Worm (Caenorhabditis elegans) whole organism, mixed stage, embryonic: Measurements from ENCODE around the gene ssu-1.

Experiments
- M03D4.4 ChIP-seq: sonication (generic microtip); optimal IDR thresholded peaks from 2 replicates; lab custom pipeline; 2017; ENCODE audit warnings: mild to moderate bottlenecking, missing genetic modification characterization, missing compliant biosample characterization
- bed-3 ChIP-seq: fragments of 200-800 bp; sonication (Bioruptor generic); optimal IDR thresholded peaks from 3 replicates; lab custom pipeline; 2018; ENCODE audit warnings: mild to moderate bottlenecking, missing genetic modification characterization, moderate library complexity, missing compliant biosample characterization
- blmp-1 ChIP-seq: fragments of 150-350 bp; optimal IDR thresholded peaks from 2 replicates; lab custom pipeline; 2014; ENCODE audit warnings: missing biosample characterization, missing genetic modification characterization
- ceh-39 ChIP-seq: fragments of 150-350 bp; optimal IDR thresholded peaks from 2 replicates; lab custom pipeline; 2014; ENCODE audit warnings: missing biosample characterization, missing genetic modification characterization
- ceh-83 ChIP-seq: fragments of 200-800 bp; sonication (Bioruptor generic); optimal IDR thresholded peaks from 2 replicates; lab custom pipeline; 2018; ENCODE audit warnings: mild to moderate bottlenecking, missing genetic modification characterization, missing compliant biosample characterization
- ces-1 ChIP-seq: fragments of 150-350 bp; optimal IDR thresholded peaks from 2 replicates; lab custom pipeline; 2014; ENCODE audit warnings: missing biosample characterization, missing genetic modification reagents, missing genetic modification characterization
- cnd-1 ChIP-seq: fragments of 200-800 bp; sonication (Bioruptor generic); optimal IDR thresholded peaks from 2 replicates; lab custom pipeline; 2018; ENCODE audit warnings: mild to moderate bottlenecking, missing genetic modification characterization, missing compliant biosample characterization
- drap-1 ChIP-seq: fragments of 200-800 bp; sonication (Bioruptor generic); optimal IDR thresholded peaks from 3 replicates; lab custom pipeline; 2018; ENCODE audit warnings: mild to moderate bottlenecking, missing genetic modification characterization, missing compliant biosample characterization
- elt-1 ChIP-seq: sonication (generic microtip); optimal IDR thresholded peaks from 2 replicates; lab custom pipeline; 2017; ENCODE audit warnings: missing genetic modification characterization, mild to moderate bottlenecking, missing compliant biosample characterization, antibody characterized with exemption, moderate library complexity, borderline replicate concordance; ENCODE audit not compliant: insufficient read depth
- elt-3 ChIP-seq: fragments of 150-350 bp; optimal IDR thresholded peaks from 2 replicates; lab custom pipeline; 2014; ENCODE audit warnings: missing biosample characterization, missing genetic modification characterization
- ham-2 ChIP-seq: fragments of 200-800 bp; sonication (Bioruptor generic); optimal IDR thresholded peaks from 2 replicates; lab custom pipeline; 2018; ENCODE audit warnings: mild to moderate bottlenecking, missing genetic modification characterization, missing compliant biosample characterization
- hlh-1 ChIP-seq: fragments of 150-350 bp; optimal IDR thresholded peaks from 2 replicates; lab custom pipeline; 2014; ENCODE audit warnings: missing biosample characterization, missing genetic modification reagents, missing genetic modification characterization
- lin-13 ChIP-seq: fragments of 150-350 bp; optimal IDR thresholded peaks from 2 replicates; lab custom pipeline; 2014; ENCODE audit warnings: missing biosample characterization, missing genetic modification characterization
- lin-32 ChIP-seq: fragments of 200-800 bp; sonication (Bioruptor generic); optimal IDR thresholded peaks from 2 replicates; lab custom pipeline; 2018; ENCODE audit warnings: mild to moderate bottlenecking, missing genetic modification characterization, missing compliant biosample characterization
- lsy-2 ChIP-seq: fragments of 150-350 bp; optimal IDR thresholded peaks from 2 replicates; lab custom pipeline; 2014; ENCODE audit warnings: missing biosample characterization, missing genetic modification characterization
- mab-5 ChIP-seq: fragments of 150-350 bp; optimal IDR thresholded peaks from 2 replicates; lab custom pipeline; 2014; ENCODE audit warnings: missing biosample characterization, missing genetic modification characterization
- mep-1 ChIP-seq: fragments of 150-350 bp; optimal IDR thresholded peaks from 2 replicates; lab custom pipeline; 2017; ENCODE audit warnings: missing biosample characterization, missing genetic modification reagents, missing genetic modification characterization, inconsistent platforms
- mls-2 ChIP-seq: sonication (generic microtip); optimal IDR thresholded peaks from 2 replicates; lab custom pipeline; 2016; ENCODE audit warnings: mild to moderate bottlenecking, missing genetic modification characterization, moderate library complexity, missing compliant biosample characterization
- nhr-2 ChIP-seq: fragments of 150-350 bp; optimal IDR thresholded peaks from 2 replicates; lab custom pipeline; 2014; ENCODE audit warnings: missing biosample characterization, missing genetic modification characterization
- nhr-237 ChIP-seq: fragments of 150-350 bp; optimal IDR thresholded peaks from 2 replicates; lab custom pipeline; 2014; ENCODE audit warnings: missing biosample characterization, missing genetic modification characterization
- nhr-28 ChIP-seq: fragments of 150-350 bp; optimal IDR thresholded peaks from 2 replicates; lab custom pipeline; 2014; ENCODE audit warnings: missing biosample characterization, missing genetic modification characterization
- nhr-76 ChIP-seq: sonication (generic microtip); optimal IDR thresholded peaks from 2 replicates; lab custom pipeline; 2017; ENCODE audit warnings: missing biosample characterization, missing genetic modification characterization
- pha-4 ChIP-seq: fragments of 150-350 bp; optimal IDR thresholded peaks from 2 replicates; lab custom pipeline; 2018; ENCODE audit warnings: missing biosample characterization, missing genetic modification reagents, missing genetic modification characterization
- sem-2 ChIP-seq: fragments of 200-800 bp; sonication (Bioruptor generic); optimal IDR thresholded peaks from 2 replicates; lab custom pipeline; 2018; ENCODE audit warnings: mild to moderate bottlenecking, missing genetic modification characterization, missing compliant biosample characterization
- snpc-4 ChIP-seq: fragments of 150-350 bp; optimal IDR thresholded peaks from 2 replicates; lab custom pipeline; 2014; ENCODE audit warnings: missing biosample characterization, missing genetic modification characterization
- sptf-1 ChIP-seq: sonication (generic microtip); optimal IDR thresholded peaks from 2 replicates; lab custom pipeline; 2017; ENCODE audit warnings: mild to moderate bottlenecking, missing genetic modification characterization, moderate library complexity, missing compliant biosample characterization
- tbx-8 ChIP-seq: fragments of 200-800 bp; sonication (Bioruptor generic); optimal IDR thresholded peaks from 2 replicates; lab custom pipeline; 2018; ENCODE audit warnings: mild to moderate bottlenecking, missing genetic modification characterization, moderate library complexity, missing compliant biosample characterization
- unc-120 ChIP-seq: sonication (generic microtip); optimal IDR thresholded peaks from 2 replicates; lab custom pipeline; 2017; ENCODE audit warnings: missing genetic modification characterization, missing compliant biosample characterization; ENCODE audit not compliant: poor library complexity, severe bottlenecking
- unc-39 ChIP-seq: fragments of 150-350 bp; optimal IDR thresholded peaks from 2 replicates; lab custom pipeline; 2014; ENCODE audit warnings: missing biosample characterization, missing genetic modification characterization
- unc-62 ChIP-seq: fragments of 150-350 bp; optimal IDR thresholded peaks from 2 replicates; lab custom pipeline; 2014; ENCODE audit warnings: missing biosample characterization, missing genetic modification reagents, missing genetic modification characterization

Gene ssu-1

ce11 chrV:20151432-20151831 lies 18.4 kb upstream of the ssu-1 start, which contains the start of gene F19B2.7:
Gene F19B2.7, plus strand, starts transcription at chrV:20151732.
- no peak for TF ChIP-seq nhr-28 (tag; lab: Kevin White, UChicago)
- TF ChIP-seq blmp-1: no peak
- TF ChIP-seq mls-2 (tag; lab: Kevin White, UChicago): no peak
- no peak for TF ChIP-seq cnd-1
- TF ChIP-seq drap-1 (GFP tag; lab: Kevin White, UChicago): no peak

ce11 chrV:20147662-20148245 lies 14.7 kb upstream of the ssu-1 start, which contains the start of gene Y113G7A.13:
Gene Y113G7A.13, plus strand, starts transcription at chrV:20148195.
- TF ChIP-seq elt-3 (no peak), tbx-8 (GFP tag; lab: Kevin White, UChicago) (no peak), sptf-1 (tag; lab: Kevin White, UChicago) (no peak), hlh-1 (tag; lab: Kevin White, UChicago) (no peak), unc-39 (tag; lab: Kevin White, UChicago) (no peak), nhr-76 (tag; lab: Kevin White, UChicago) (no peak), ceh-83 (no peak), mls-2 (tag; lab: Kevin White, UChicago) (no peak), mab-5 (no peak), snpc-4 (tag; lab: Kevin White, UChicago) (no peak), nhr-237 (tag; lab: Kevin White, UChicago) (no peak), unc-120 (tag; lab: Kevin White, UChicago) (no peak), nhr-28 (tag; lab: Kevin White, UChicago) (no peak)

- TF ChIP-seq snpc-4 (tag; lab: Kevin White, UChicago) (no peak), bed-3 (GFP tag; lab: Kevin White, UChicago) (no peak), lin-32 (GFP tag; lab: Kevin White, UChicago) (no peak), nhr-28 (tag; lab: Kevin White, UChicago) (no peak)
- TF ChIP-seq, all 35 proteins: peak for 0
Measured at ce11 chrV:20143711-20144110, 10.6 kb upstream of the ssu-1 start.

ce11 chrV:20142285-20142684 lies 9.2 kb upstream of the ssu-1 start, which contains the start of gene Y113G7A.12:
Gene Y113G7A.12, plus strand, starts transcription at chrV:20142585.
- no peak for TF ChIP-seq blmp-1
- TF ChIP-seq hlh-1 (tag; lab: Kevin White, UChicago): peak; percentile 15
- TF ChIP-seq, all 35 proteins: peak for 1

ce11 chrV:20138407-20139044 lies 5.5 kb upstream of the ssu-1 start, which contains the start of gene Y113G7A.14:
Gene Y113G7A.14, minus strand, starts transcription at chrV:20138457.
- TF ChIP-seq elt-1 (no peak), ces-1 (GFP tag; lab: Kevin White, UChicago) (no peak), snpc-4 (tag; lab: Kevin White, UChicago) (no peak), mls-2 (tag; lab: Kevin White, UChicago) (no peak), pha-4 (tag; lab: Kevin White, UChicago) (no peak), unc-39 (tag; lab: Kevin White, UChicago) (no peak), M03D4.4 (tag; lab: Kevin White, UChicago) (no peak), ham-2 (GFP tag; lab: Kevin White, UChicago) (no peak), ceh-39 (tag; lab: Kevin White, UChicago) (no peak), nhr-28 (tag; lab: Kevin White, UChicago) (no peak), sem-2 (no peak), unc-120 (tag; lab: Kevin White, UChicago) (no peak)

- TF ChIP-seq lin-13 (tag; lab: Kevin White, UChicago) (no peak), nhr-28 (tag; lab: Kevin White, UChicago) (no peak), nhr-237 (tag; lab: Kevin White, UChicago) (no peak), unc-39 (tag; lab: Kevin White, UChicago) (no peak), lin-32 (GFP tag; lab: Kevin White, UChicago) (no peak), ceh-39 (tag; lab: Kevin White, UChicago) (no peak), nhr-76 (tag; lab: Kevin White, UChicago) (no peak), unc-62 (GFP tag; lab: Kevin White, UChicago) (no peak), cnd-1 (no peak), tbx-8 (GFP tag; lab: Kevin White, UChicago) (no peak), mep-1 (tag; lab: Kevin White, UChicago) (no peak), lsy-2 (tag; lab: Kevin White, UChicago) (no peak), nhr-2 (tag; lab: Kevin White, UChicago) (no peak), mab-5 (no peak), sem-2 (no peak), bed-3 (GFP tag; lab: Kevin White, UChicago) (no peak)
Measured at ce11 chrV:20135247-20135646, 2.2 kb upstream of the ssu-1 start, which contains the start of gene Y113G7A.22. Gene Y113G7A.22, minus strand, starts transcription at chrV:20135347.
